Fruit fly (Drosophila melanogaster) whole organism, prepupa: ENCODE data around the gene CG17221.
A peak's percentile ranks its signal among the peaks of the same experiment; 100 is the strongest.

ENCODE experiments used
- Blimp-1 ChIP-seq: fragments of 200-800 bp; sonication (Bioruptor generic); optimal IDR thresholded peaks from 3 replicates; lab custom pipeline; 2017; ENCODE audit warnings: missing biosample characterization, missing genetic modification characterization, mild to moderate bottlenecking, moderate library complexity, missing genetic modification reagents
- CG10631 ChIP-seq: fragments of 200-800 bp; sonication (Bioruptor generic); optimal IDR thresholded peaks from 2 replicates; lab custom pipeline; 2016; ENCODE audit warnings: missing biosample characterization, missing genetic modification characterization
- CG11294 ChIP-seq: fragments of 200-800 bp; sonication (Bioruptor generic); IDR thresholded peaks from 2 replicates; pipeline ENCODE4 v1.3.6; 2022; ENCODE audit warnings: missing biosample characterization, missing genetic modification characterization
- CG11762 ChIP-seq: fragments of 200-800 bp; sonication (Bioruptor generic); optimal IDR thresholded peaks from 3 replicates; lab custom pipeline; 2016; ENCODE audit warnings: missing biosample characterization, missing genetic modification characterization; ENCODE audit not compliant: insufficient read depth
- CG11902 ChIP-seq: fragments of 200-800 bp; sonication (Bioruptor generic); optimal IDR thresholded peaks from 3 replicates; lab custom pipeline; 2016; ENCODE audit warnings: missing biosample characterization, missing genetic modification characterization
- CG15336 ChIP-seq: fragments of 200-800 bp; sonication (Bioruptor generic); IDR thresholded peaks from 2 replicates; pipeline ENCODE4 v1.3.6; 2022; ENCODE audit warnings: missing biosample characterization, missing genetic modification characterization
- CG1621 ChIP-seq: fragments of 200-800 bp; sonication (Bioruptor generic); optimal IDR thresholded peaks from 3 replicates; lab custom pipeline; 2018; ENCODE audit warnings: missing biosample characterization, mild to moderate bottlenecking, missing genetic modification characterization
- CG16779 ChIP-seq: fragments of 200-800 bp; sonication (Bioruptor generic); optimal IDR thresholded peaks from 3 replicates; lab custom pipeline; 2017; ENCODE audit warnings: missing biosample characterization, mild to moderate bottlenecking, missing genetic modification characterization
- CG31627 ChIP-seq: fragments of 200-800 bp; sonication (Bioruptor generic); optimal IDR thresholded peaks from 3 replicates; lab custom pipeline; 2016; ENCODE audit warnings: missing biosample characterization, missing genetic modification characterization
- CG6276 ChIP-seq: fragments of 200-800 bp; sonication (Bioruptor generic); optimal IDR thresholded peaks from 2 replicates; lab custom pipeline; 2017; ENCODE audit warnings: missing biosample characterization, mild to moderate bottlenecking, missing genetic modification characterization
- CG6792 ChIP-seq: fragments of 200-800 bp; sonication (Bioruptor generic); optimal IDR thresholded peaks from 3 replicates; lab custom pipeline; 2016; ENCODE audit warnings: missing biosample characterization, missing genetic modification characterization
- CG6854 ChIP-seq: fragments of 200-800 bp; sonication (Bioruptor generic); optimal IDR thresholded peaks from 2 replicates; lab custom pipeline; 2017; ENCODE audit warnings: missing biosample characterization, mild to moderate bottlenecking, missing genetic modification characterization
- CG8119 ChIP-seq: fragments of 200-800 bp; sonication (Bioruptor generic); IDR thresholded peaks from 3 replicates; pipeline ENCODE4 v1.3.6; 2022; ENCODE audit warnings: missing biosample characterization, missing genetic modification characterization
- CG8319 ChIP-seq: fragments of 200-800 bp; sonication (Bioruptor generic); optimal IDR thresholded peaks from 3 replicates; lab custom pipeline; 2016; ENCODE audit warnings: missing biosample characterization, missing genetic modification characterization
- CG8632 ChIP-seq: fragments of 200-800 bp; sonication (Bioruptor generic); optimal IDR thresholded peaks from 3 replicates; lab custom pipeline; 2016; ENCODE audit warnings: missing biosample characterization, missing genetic modification characterization
- Eip75B ChIP-seq: fragments of 200-800 bp; sonication (Bioruptor generic); optimal IDR thresholded peaks from 3 replicates; lab custom pipeline; 2016; ENCODE audit warnings: missing biosample characterization, missing genetic modification characterization
- Eip78C ChIP-seq: fragments of 200-800 bp; sonication (Bioruptor generic); peaks from one replicate; lab custom pipeline; 2016; ENCODE audit warnings: missing biosample characterization, missing genetic modification characterization
- Eip93F ChIP-seq: fragments of 200-800 bp; sonication (Bioruptor generic); optimal IDR thresholded peaks from 2 replicates; lab custom pipeline; 2016; ENCODE audit warnings: missing biosample characterization, mild to moderate bottlenecking, missing genetic modification characterization
- Ets21C ChIP-seq: fragments of 200-800 bp; sonication (Bioruptor generic); optimal IDR thresholded peaks from 3 replicates; lab custom pipeline; 2016; ENCODE audit warnings: missing biosample characterization, missing genetic modification characterization
- Ets96B ChIP-seq: fragments of 200-800 bp; optimal IDR thresholded peaks from 2 replicates; lab custom pipeline; 2019; ENCODE audit warnings: missing biosample characterization, mild to moderate bottlenecking, missing genetic modification characterization, moderate library complexity
- Hr39 ChIP-seq: fragments of 200-800 bp; sonication (Bioruptor generic); optimal IDR thresholded peaks from 2 replicates; lab custom pipeline; 2016; ENCODE audit warnings: missing biosample characterization, missing genetic modification characterization
- Hr4 ChIP-seq: fragments of 200-800 bp; sonication (Bioruptor generic); optimal IDR thresholded peaks from 3 replicates; lab custom pipeline; 2016; ENCODE audit warnings: missing biosample characterization, missing genetic modification characterization
- Lpt ChIP-seq: fragments of 200-800 bp; sonication (Bioruptor generic); optimal IDR thresholded peaks from 3 replicates; lab custom pipeline; 2016; ENCODE audit warnings: missing biosample characterization, missing genetic modification characterization
- Met ChIP-seq: fragments of 200-800 bp; sonication (Bioruptor generic); optimal IDR thresholded peaks from 3 replicates; lab custom pipeline; 2016; ENCODE audit warnings: missing biosample characterization, missing genetic modification characterization
- OdsH ChIP-seq: fragments of 200-800 bp; sonication (Bioruptor generic); optimal IDR thresholded peaks from 3 replicates; lab custom pipeline; 2016; ENCODE audit warnings: missing biosample characterization, missing genetic modification characterization
- Smox ChIP-seq: fragments of 200-800 bp; sonication (Bioruptor generic); optimal IDR thresholded peaks from 3 replicates; lab custom pipeline; 2016; ENCODE audit warnings: missing biosample characterization, missing genetic modification characterization
- Sox15 ChIP-seq: fragments of 200-800 bp; sonication (Bioruptor generic); optimal IDR thresholded peaks from 3 replicates; lab custom pipeline; 2016; ENCODE audit warnings: missing biosample characterization, missing genetic modification characterization
- achi ChIP-seq: fragments of 200-800 bp; sonication (Bioruptor generic); optimal IDR thresholded peaks from 3 replicates; lab custom pipeline; 2016; ENCODE audit warnings: missing biosample characterization, missing genetic modification characterization
- dac ChIP-seq: fragments of 200-800 bp; sonication (Bioruptor generic); optimal IDR thresholded peaks from 2 replicates; lab custom pipeline; 2017; ENCODE audit warnings: missing biosample characterization, mild to moderate bottlenecking, missing genetic modification characterization
- dsx ChIP-seq: fragments of 200-800 bp; optimal IDR thresholded peaks from 3 replicates; lab custom pipeline; 2019; ENCODE audit warnings: missing biosample characterization, mild to moderate bottlenecking, missing genetic modification characterization, moderate library complexity; ENCODE audit not compliant: poor library complexity, severe bottlenecking
- eg ChIP-seq: fragments of 200-800 bp; sonication (Bioruptor generic); IDR thresholded peaks from 3 replicates; pipeline ENCODE4 v1.3.6; 2022; ENCODE audit warnings: missing biosample characterization, missing genetic modification characterization
- esn ChIP-seq: fragments of 200-800 bp; sonication (Bioruptor generic); optimal IDR thresholded peaks from 2 replicates; lab custom pipeline; 2016; ENCODE audit warnings: missing biosample characterization, mild to moderate bottlenecking, missing genetic modification characterization, moderate library complexity
- fd85E ChIP-seq: fragments of 200-800 bp; sonication (Bioruptor generic); optimal IDR thresholded peaks from 3 replicates; lab custom pipeline; 2016; ENCODE audit warnings: missing biosample characterization, missing genetic modification characterization
- fkh ChIP-seq: fragments of 200-800 bp; sonication (Bioruptor generic); optimal IDR thresholded peaks from 3 replicates; lab custom pipeline; 2017; ENCODE audit warnings: missing biosample characterization, mild to moderate bottlenecking, missing genetic modification characterization, moderate library complexity
- lz ChIP-seq: fragments of 200-800 bp; sonication (Bioruptor generic); optimal IDR thresholded peaks from 3 replicates; lab custom pipeline; 2016; ENCODE audit warnings: missing biosample characterization, missing genetic modification characterization
- net ChIP-seq: fragments of 200-800 bp; sonication (Bioruptor generic); optimal IDR thresholded peaks from 3 replicates; lab custom pipeline; 2016; ENCODE audit warnings: missing biosample characterization, missing genetic modification characterization
- pdm3 ChIP-seq: fragments of 200-800 bp; sonication (Bioruptor generic); optimal IDR thresholded peaks from 3 replicates; lab custom pipeline; 2016; ENCODE audit warnings: missing biosample characterization, missing genetic modification characterization
- topi ChIP-seq: fragments of 200-800 bp; sonication (Bioruptor generic); optimal IDR thresholded peaks from 3 replicates; lab custom pipeline; 2016; ENCODE audit warnings: missing biosample characterization, missing genetic modification characterization
- vri ChIP-seq: fragments of 200-800 bp; sonication (Bioruptor generic); optimal IDR thresholded peaks from 3 replicates; lab custom pipeline; 2016; ENCODE audit warnings: missing biosample characterization, mild to moderate bottlenecking, missing genetic modification characterization

Gene CG17221

DNA sequence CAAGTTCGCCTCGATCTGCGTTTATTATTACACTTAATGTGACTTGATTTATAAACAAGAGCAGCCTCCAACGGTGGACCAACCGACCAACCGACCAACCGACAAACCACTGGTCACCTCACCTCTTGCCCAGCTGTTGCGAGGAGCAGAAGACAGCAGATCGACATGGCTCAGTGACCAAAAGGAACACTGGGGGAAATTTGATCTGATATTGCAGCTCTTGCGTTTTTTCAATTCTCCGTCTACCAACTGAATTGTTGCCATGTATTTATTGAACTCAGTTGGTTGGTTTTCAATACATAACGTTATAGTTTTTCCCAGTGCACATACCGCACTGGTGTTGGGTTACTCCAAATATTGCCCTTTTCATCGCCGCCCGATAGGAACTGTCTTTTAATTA lies 35.2 kb upstream of the CG17221 start (continued):
- TF ChIP-seq Ets21C (GFP tag; lab: Kevin White, UChicago) = peak; percentile 16
- peak; percentile 7 for TF ChIP-seq vri
- peak; percentile 53 for TF ChIP-seq CG6792 (GFP tag; lab: Kevin White, UChicago)
- no peak for TF ChIP-seq eg (GFP tag; lab: Robert Waterston, UW)
- TF ChIP-seq CG11762 = no peak
- TF ChIP-seq CG31627 (GFP tag; lab: Kevin White, UChicago) = peak; percentile 47
- no peak for TF ChIP-seq Blimp-1
- TF ChIP-seq CG8632 (GFP tag; lab: Kevin White, UChicago) = no peak
- TF ChIP-seq Ets96B (tag; lab: Kevin White, UChicago) = peak; percentile 48
- TF ChIP-seq dsx (GFP tag; lab: Kevin White, UChicago) = peak; percentile 41
- peak; percentile 36 for TF ChIP-seq OdsH (GFP tag; lab: Kevin White, UChicago)
- no peak for TF ChIP-seq Eip93F (GFP tag; lab: Kevin White, UChicago)
- peak; percentile 11 for TF ChIP-seq CG11902 (GFP tag; lab: Kevin White, UChicago)
- TF ChIP-seq dac (GFP tag; lab: Kevin White, UChicago) = no peak
- TF ChIP-seq CG8319 (GFP tag; lab: Kevin White, UChicago) = no peak
- peak; percentile 22 for TF ChIP-seq CG6854 (GFP tag; lab: Kevin White, UChicago)
- peak; percentile 29 for TF ChIP-seq topi (GFP tag; lab: Kevin White, UChicago)
- TF ChIP-seq net (GFP tag; lab: Kevin White, UChicago) = peak; percentile 27
- TF ChIP-seq CG6276 (GFP tag; lab: Kevin White, UChicago) = no peak
- peak; percentile 83 for TF ChIP-seq Eip78C (GFP tag; lab: Kevin White, UChicago)
- no peak for TF ChIP-seq CG15336 (GFP tag; lab: Robert Waterston, UW)
- TF ChIP-seq CG16779 (tag; lab: Kevin White, UChicago) = no peak
- no peak for TF ChIP-seq fd85E
- peak; percentile 52 for TF ChIP-seq Hr39
- TF ChIP-seq CG10631 (GFP tag; lab: Kevin White, UChicago) = peak; percentile 52
- peak; percentile 76 for TF ChIP-seq esn (GFP tag; lab: Kevin White, UChicago)
- TF ChIP-seq, all 60 proteins: peak for 41

DNA sequence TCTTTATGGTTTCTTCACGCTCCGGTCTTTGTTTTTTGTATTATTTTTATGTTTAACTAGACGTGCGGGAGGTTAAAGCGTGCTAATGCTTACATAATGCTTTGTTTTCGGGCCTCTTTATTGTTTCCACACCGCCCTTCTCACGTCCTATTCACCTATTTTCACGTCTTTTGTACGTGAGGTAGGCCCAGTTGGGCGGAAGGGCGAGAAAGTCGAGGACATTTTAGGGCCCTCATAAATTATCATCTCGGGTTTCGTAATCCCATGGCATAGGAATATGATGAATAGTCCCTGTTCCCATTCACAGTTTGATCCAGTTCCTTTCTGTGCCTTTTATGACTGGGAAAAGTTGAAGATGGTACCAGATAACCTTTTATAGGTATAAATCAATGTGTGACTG lies 34.3 kb upstream of the CG17221 start:
- TF ChIP-seq CG1621 (tag; lab: Kevin White, UChicago) = no peak
- no peak for TF ChIP-seq achi
- no peak for TF ChIP-seq pdm3 (GFP tag; lab: Kevin White, UChicago)
- no peak for TF ChIP-seq CG11902 (GFP tag; lab: Kevin White, UChicago)
- TF ChIP-seq Lpt (GFP tag; lab: Kevin White, UChicago) = no peak
- no peak for TF ChIP-seq fd85E
- no peak for TF ChIP-seq Smox (GFP tag; lab: Kevin White, UChicago)
- TF ChIP-seq lz (GFP tag; lab: Kevin White, UChicago) = no peak
- TF ChIP-seq Met (GFP tag; lab: Kevin White, UChicago) = no peak
- no peak for TF ChIP-seq CG11294 (GFP tag; lab: Robert Waterston, UW)
- no peak for TF ChIP-seq CG8632 (GFP tag; lab: Kevin White, UChicago)
- TF ChIP-seq Sox15 (GFP tag; lab: Kevin White, UChicago) = no peak
- no peak for TF ChIP-seq Eip78C (GFP tag; lab: Kevin White, UChicago)

DNA sequence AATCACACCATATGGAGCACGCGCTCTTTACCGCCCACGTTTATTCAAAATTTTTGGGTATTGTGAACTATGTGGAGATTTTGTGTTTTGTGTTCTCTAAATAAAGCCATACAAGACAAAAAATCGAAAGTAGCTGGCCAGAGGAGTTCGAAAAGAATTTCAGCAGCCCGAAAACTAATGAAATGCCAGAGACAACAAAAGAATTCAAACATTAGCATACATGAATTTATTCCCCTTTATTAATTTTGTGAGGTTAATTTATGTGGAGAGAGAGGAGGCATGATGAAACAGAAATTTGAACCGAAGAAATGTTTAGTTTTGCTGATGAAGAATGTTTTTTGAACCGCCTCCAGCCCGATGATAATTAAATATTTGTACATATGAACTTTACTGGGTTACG lies 33.6 kb upstream of the CG17221 start:
- no peak for TF ChIP-seq vri
- no peak for TF ChIP-seq esn (GFP tag; lab: Kevin White, UChicago)
- TF ChIP-seq CG16779 (tag; lab: Kevin White, UChicago) = no peak
- no peak for TF ChIP-seq Eip93F (GFP tag; lab: Kevin White, UChicago)
- no peak for TF ChIP-seq dac (GFP tag; lab: Kevin White, UChicago)
- no peak for TF ChIP-seq Hr4 (GFP tag; lab: Kevin White, UChicago)
- no peak for TF ChIP-seq CG8119 (GFP tag; lab: Robert Waterston, UW)
- no peak for TF ChIP-seq fkh
- no peak for TF ChIP-seq Blimp-1
- TF ChIP-seq Eip75B (GFP tag; lab: Kevin White, UChicago) = no peak
